Fruit fly (Drosophila melanogaster): ENCODE measurements around the gene CG10431.

DNA sequence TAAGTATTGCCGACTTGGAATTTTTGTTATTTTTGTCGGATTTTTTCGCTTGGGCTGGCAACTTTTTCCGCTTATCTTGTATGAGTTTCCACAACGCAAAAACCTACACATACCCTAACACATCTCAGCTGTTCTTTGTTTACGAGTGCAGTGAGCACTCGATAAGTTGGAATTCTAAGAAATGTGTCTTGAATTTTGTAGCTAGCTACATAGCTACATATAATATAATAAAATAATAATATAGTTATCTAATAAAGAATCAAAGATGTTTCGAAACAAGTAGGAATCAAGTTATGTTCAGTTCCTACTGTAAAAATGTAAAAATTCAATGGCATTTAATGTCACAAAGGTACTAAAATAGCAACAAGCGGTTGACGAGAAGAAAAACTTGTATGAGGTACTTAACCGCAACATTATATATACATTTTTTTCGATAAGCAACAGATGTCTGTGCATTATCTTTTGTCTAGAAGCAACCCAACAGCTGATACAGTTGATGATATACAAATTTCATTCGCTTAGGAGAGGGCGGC lies 17.3 kb upstream of the CG10431 start, which contains the start of gene Bhmt:
- TF ChIP-seq CG6854 (GFP tag; optimal IDR thresholded peaks at IDR 0.05) (peak; percentile 79), net (GFP tag; optimal IDR thresholded peaks at IDR 0.05) (peak; percentile 80), topi (GFP tag; optimal IDR thresholded peaks at IDR 0.05) (peak; percentile 80)

All from whole organism, prepupa.